Worm (Caenorhabditis elegans) whole organism, L2 larva: Measurements from ENCODE around the gene srv-21.

ENCODE experiments used
- R02D3.7 ChIP-seq: fragments of 150-350 bp; optimal IDR thresholded peaks from 2 replicates; lab custom pipeline; 2014; ENCODE audit warnings: missing biosample characterization, missing genetic modification characterization
- aly-2 ChIP-seq: fragments of 150-350 bp; optimal IDR thresholded peaks from 2 replicates; lab custom pipeline; 2014; ENCODE audit warnings: missing biosample characterization, missing genetic modification characterization
- ceh-16 ChIP-seq: fragments of 150-350 bp; optimal IDR thresholded peaks from 2 replicates; lab custom pipeline; 2014; ENCODE audit warnings: missing biosample characterization, missing genetic modification characterization
- crh-2 ChIP-seq: sonication (generic microtip); optimal IDR thresholded peaks from 2 replicates; lab custom pipeline; 2017; ENCODE audit warnings: missing biosample characterization, missing genetic modification characterization
- egl-27 ChIP-seq: sonication (generic microtip); optimal IDR thresholded peaks from 3 replicates; lab custom pipeline; 2017; ENCODE audit warnings: missing biosample characterization, missing genetic modification reagents, missing genetic modification characterization
- mab-5 ChIP-seq: fragments of 150-350 bp; optimal IDR thresholded peaks from 2 replicates; lab custom pipeline; 2014; ENCODE audit warnings: missing biosample characterization, missing genetic modification characterization
- sma-9 ChIP-seq, 2 experiments: fragments of 150-350 bp in 1 of 2; sonication (generic microtip) in 1 of 2; optimal IDR thresholded peaks; 2 replicates each; lab custom pipeline; 2014 to 2016; ENCODE audit warnings: missing genetic modification characterization in 2 of 2, mild to moderate bottlenecking in 1 of 2, missing biosample characterization in 1 of 2, missing compliant biosample characterization in 1 of 2, missing genetic modification reagents in 1 of 2, moderate library complexity in 1 of 2
- unc-55 ChIP-seq: fragments of 150-350 bp; sonication (generic microtip); optimal IDR thresholded peaks from 3 replicates; lab custom pipeline; 2014; ENCODE audit warnings: missing biosample characterization, missing genetic modification reagents, missing genetic modification characterization
- unc-62 ChIP-seq: fragments of 150-350 bp; optimal IDR thresholded peaks from 2 replicates; lab custom pipeline; 2014; ENCODE audit warnings: missing biosample characterization, missing genetic modification reagents, missing genetic modification characterization
- ztf-4 ChIP-seq: fragments of 150-350 bp; optimal IDR thresholded peaks from 2 replicates; lab custom pipeline; 2014; ENCODE audit warnings: missing biosample characterization, missing genetic modification characterization

The srv-21 gene

DNA sequence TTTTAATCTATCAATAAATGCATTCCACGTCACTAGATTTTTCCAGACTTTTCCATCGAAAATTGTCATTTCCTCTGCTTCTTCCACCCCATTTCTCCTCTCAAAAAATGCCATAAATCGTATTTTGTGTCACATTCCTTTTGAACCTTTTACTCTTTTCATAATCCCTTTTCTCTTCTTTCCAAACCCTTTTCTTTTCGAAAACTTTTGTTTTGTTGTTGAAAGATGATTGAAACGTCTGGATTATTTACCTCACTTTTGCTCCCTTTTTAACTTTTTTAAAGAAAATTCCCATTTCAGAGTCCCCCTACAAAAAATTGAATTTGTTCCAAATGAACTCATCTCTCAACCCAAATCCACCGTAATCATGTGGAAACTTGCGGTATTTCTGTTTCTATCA lies 38.0 kb downstream of the srv-21 start, which contains the start of gene C06E7.2:
C06E7.2 (plus strand) TSS at position 301 of the 400 bp plus-strand sequence.
- TF ChIP-seq egl-27 (tag; lab: Kevin White, UChicago) (no peak), mab-5 (tag; lab: Kevin White, UChicago) (peak; percentile 59), unc-55 (GFP tag; lab: Kevin White, UChicago) (peak; percentile 68)
- TF ChIP-seq, all 48 proteins: peak for 2

DNA sequence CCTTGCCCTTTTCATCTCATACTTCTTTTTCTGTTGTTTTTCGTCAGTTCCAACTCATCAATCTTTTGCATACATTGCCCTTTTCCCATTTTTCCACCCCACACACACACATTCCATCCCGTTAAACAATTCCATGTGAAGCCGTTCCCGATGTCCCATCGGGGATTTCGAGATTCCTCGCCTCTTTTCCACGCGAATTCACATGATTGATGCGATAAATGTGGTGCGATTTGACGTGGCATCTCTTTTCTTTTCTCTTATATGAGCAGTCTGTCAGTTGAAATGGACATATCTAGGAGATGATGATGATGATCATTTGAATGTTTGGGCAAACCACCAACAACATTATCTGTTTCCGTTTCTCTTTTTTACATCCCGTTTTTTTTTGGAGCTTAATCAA lies 43.0 kb downstream of the srv-21 start:
- peak; percentile 71 for TF ChIP-seq mab-5 (tag; lab: Kevin White, UChicago)
- TF ChIP-seq unc-62 (GFP tag; lab: Kevin White, UChicago) = no peak
- peak; percentile 62 for TF ChIP-seq crh-2
- no peak for TF ChIP-seq ztf-4

DNA sequence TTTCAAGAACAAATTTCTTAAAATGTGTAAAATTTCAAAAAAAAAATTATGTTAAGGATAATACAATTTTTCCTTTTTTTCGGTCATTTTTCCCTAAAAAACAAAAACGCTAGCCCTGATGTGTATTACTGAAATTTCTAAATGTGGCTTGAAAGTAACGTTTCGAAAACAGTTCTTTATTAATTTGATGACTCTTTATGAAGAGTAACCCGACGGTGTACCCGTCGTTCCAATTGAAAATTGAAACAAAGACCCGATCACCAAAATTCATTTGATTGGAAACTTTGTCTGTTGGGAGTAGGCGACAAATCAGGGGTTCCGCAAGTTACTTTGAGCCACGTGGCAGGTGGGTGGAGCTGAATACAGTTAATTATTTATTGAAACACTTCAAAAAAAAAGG lies 44.3 kb downstream of the srv-21 start:
- TF ChIP-seq ceh-16 (tag; lab: Kevin White, UChicago) = no peak
- no peak for TF ChIP-seq sma-9 (GFP tag; optimal IDR thresholded peaks at IDR 0.05; lab: Kevin White, UChicago)
- TF ChIP-seq sma-9 (tag; optimal IDR thresholded peaks at IDR 0.05; lab: Kevin White, UChicago) = no peak
- no peak for TF ChIP-seq R02D3.7
- no peak for TF ChIP-seq aly-2 (tag; lab: Kevin White, UChicago)
- TF ChIP-seq, all 48 proteins: peak for 0
